Fruit fly (Drosophila melanogaster): Measurements from ENCODE around the gene CG14330.

Gene CG14330

dm6 chr3R:17407576-17407975 lies 49.0 kb downstream of the CG14330 start, which contains the start of gene CG17283:
TSS of gene CG17283 (plus strand) at chr3R:17407876.
- TF ChIP-seq psq (optimal IDR thresholded peaks at IDR 0.05), result no peak
- TF ChIP-seq Dll (optimal IDR thresholded peaks at IDR 0.05), result no peak
- no peak for TF ChIP-seq CG8478 (optimal IDR thresholded peaks at IDR 0.05)
- no peak for TF ChIP-seq EcR (GFP tag; optimal IDR thresholded peaks at IDR 0.05)
- no peak for TF ChIP-seq pan (optimal IDR thresholded peaks at IDR 0.05)
- no peak for TF ChIP-seq usp (GFP tag; optimal IDR thresholded peaks at IDR 0.05)

- TF ChIP-seq EcR (GFP tag; optimal IDR thresholded peaks at IDR 0.05), result no peak
- TF ChIP-seq CG8478 (optimal IDR thresholded peaks at IDR 0.05), result no peak
- TF ChIP-seq usp (GFP tag; optimal IDR thresholded peaks at IDR 0.05), result no peak
- TF ChIP-seq Dll (optimal IDR thresholded peaks at IDR 0.05), result no peak
- TF ChIP-seq pan (optimal IDR thresholded peaks at IDR 0.05), result no peak
- no peak for TF ChIP-seq psq (optimal IDR thresholded peaks at IDR 0.05)
These were observed 50.2 kb downstream of the CG14330 start, which contains the start of the genes CG42824 and CG42798 for dm6 chr3R:17406411-17406810. TSS of gene CG42824 (minus strand) at chr3R:17406511. TSS of gene CG42798 (plus strand) at chr3R:17406678.

Measured in whole organism.